Fruit fly (Drosophila melanogaster): ENCODE data around the gene CG6310.

CG6310 gene

DNA sequence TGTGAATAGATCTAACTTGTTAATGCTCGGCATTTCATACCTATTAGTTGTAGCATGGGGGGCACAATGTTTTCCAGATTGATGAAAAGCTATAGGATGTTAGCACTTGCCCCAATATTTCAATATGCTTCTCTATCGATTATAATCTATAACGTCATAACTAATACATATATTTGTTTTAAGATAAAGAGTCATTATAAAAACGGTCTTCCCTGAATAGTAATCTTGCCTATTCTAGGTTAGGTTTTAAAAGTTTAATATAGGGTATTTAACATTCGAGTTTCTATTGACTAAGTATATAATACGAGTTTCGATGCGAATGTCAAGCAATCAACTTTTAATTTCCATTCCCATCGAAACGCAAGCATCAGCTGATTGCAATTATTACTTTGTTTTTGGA, 8.5 kb downstream of the CG6310 start, which contains the start of the genes CG6321 and Blos2 (continued):
- TF ChIP-seq CG3281 (GFP tag; optimal IDR thresholded peaks at IDR 0.05) (peak; percentile 86), Fer3 (tag; optimal IDR thresholded peaks at IDR 0.05) (peak; percentile 80), dimm (GFP tag; IDR thresholded peaks at IDR 0.05) (no peak), jigr1 (GFP tag; IDR thresholded peaks at IDR 0.05) (no peak), CG7987 (GFP tag; optimal IDR thresholded peaks at IDR 0.05) (peak; percentile 4), Jarid2 (GFP tag; optimal IDR thresholded peaks at IDR 0.05) (no peak), ttk (GFP tag; IDR thresholded peaks at IDR 0.05) (peak; percentile 55), bowl (GFP tag; IDR thresholded peaks at IDR 0.05) (no peak), Ravus (GFP tag; IDR thresholded peaks at IDR 0.05) (no peak), Sin3A (optimal IDR thresholded peaks at IDR 0.05) (no peak), CG9437 (GFP tag; optimal IDR thresholded peaks at IDR 0.05) (peak; percentile 69), CrebB (tag; optimal IDR thresholded peaks at IDR 0.05) (peak; percentile 74), CG1647 (GFP tag; optimal IDR thresholded peaks at IDR 0.05) (peak; percentile 3), Optix (GFP tag; IDR thresholded peaks at IDR 0.05) (no peak), sim (GFP tag; IDR thresholded peaks at IDR 0.05) (no peak), run (tag; optimal IDR thresholded peaks at IDR 0.05) (peak; percentile 59), sd (tag; optimal IDR thresholded peaks at IDR 0.05) (peak; percentile 67), CG32772 (GFP tag; IDR thresholded peaks at IDR 0.05) (0 out of 2 replicates have a peak, but pooled peaks have one; percentile 5), dmrt99B (tag; optimal IDR thresholded peaks at IDR 0.05) (peak; percentile 87), insv (GFP tag; optimal IDR thresholded peaks at IDR 0.05) (no peak), E2f2 (GFP tag; IDR thresholded peaks at IDR 0.05) (peak; percentile 58), Atf3 (GFP tag; optimal IDR thresholded peaks at IDR 0.05) (no peak), Hand (GFP tag; optimal IDR thresholded peaks at IDR 0.05) (peak; percentile 62), CG7271 (tag; optimal IDR thresholded peaks at IDR 0.05) (peak; percentile 18), wor (GFP tag; IDR thresholded peaks at IDR 0.05) (no peak), Fer2 (tag; optimal IDR thresholded peaks at IDR 0.05) (peak; percentile 50), CG17912 (GFP tag; optimal IDR thresholded peaks at IDR 0.05) (no peak), ap (GFP tag; IDR thresholded peaks at IDR 0.05) (peak; percentile 23; the same call in 1 of the 2 replicates), unpg (GFP tag; optimal IDR thresholded peaks at IDR 0.05) (peak; percentile 87), tap (tag; optimal IDR thresholded peaks at IDR 0.05) (peak; percentile 84), tll (GFP tag; optimal IDR thresholded peaks at IDR 0.05) (no peak), Rx (GFP tag; IDR thresholded peaks at IDR 0.05) (peak; percentile 17; the same call in 1 of the 2 replicates), CG4282 (GFP tag; optimal IDR thresholded peaks at IDR 0.05) (no peak), Med (GFP tag) (peak; percentile 93), vvl (GFP tag; IDR thresholded peaks at IDR 0.05) (peak; percentile 88), gro (GFP tag; optimal IDR thresholded peaks at IDR 0.05) (peak; percentile 5), Ets97D (GFP tag; optimal IDR thresholded peaks at IDR 0.05) (peak; percentile 30), CG10147 (GFP tag; optimal IDR thresholded peaks at IDR 0.05) (peak; percentile 83), cg (GFP tag; optimal IDR thresholded peaks at IDR 0.05) (no peak), CG7786 (GFP tag; optimal IDR thresholded peaks at IDR 0.05) (peak; percentile 13), CG15514 (GFP tag; optimal IDR thresholded peaks at IDR 0.05) (peak; percentile 53), az2 (GFP tag; optimal IDR thresholded peaks at IDR 0.05) (peak; percentile 66), lilli (GFP tag; optimal IDR thresholded peaks at IDR 0.05) (peak; percentile 73), Lim3 (GFP tag; IDR thresholded peaks at IDR 0.05) (no peak), nerfin-1 (tag; optimal IDR thresholded peaks at IDR 0.05) (peak; percentile 74), shn (GFP tag; optimal IDR thresholded peaks at IDR 0.05) (no peak), HmgD (GFP tag; optimal IDR thresholded peaks at IDR 0.05) (no peak), CG12942 (GFP tag; optimal IDR thresholded peaks at IDR 0.05) (no peak), trem (tag; optimal IDR thresholded peaks at IDR 0.05) (peak; percentile 68), sqz (GFP tag; optimal IDR thresholded peaks at IDR 0.05) (peak; percentile 20), Nf-YC (tag; optimal IDR thresholded peaks at IDR 0.05) (peak; percentile 69)
